Worm (Caenorhabditis elegans) whole organism, L2 larva: Measurements from ENCODE around the gene B0035.21.

ENCODE experiments used
- F13H6.1 ChIP-seq: sonication (generic microtip); optimal IDR thresholded peaks from 2 replicates; lab custom pipeline; 2016; ENCODE audit warnings: missing genetic modification characterization, missing compliant biosample characterization
- egl-27 ChIP-seq: sonication (generic microtip); optimal IDR thresholded peaks from 3 replicates; lab custom pipeline; 2017; ENCODE audit warnings: missing biosample characterization, missing genetic modification reagents, missing genetic modification characterization
- elt-1 ChIP-seq: fragments of 150-350 bp; optimal IDR thresholded peaks from 2 replicates; lab custom pipeline; 2014; ENCODE audit warnings: missing biosample characterization, missing genetic modification characterization
- elt-3 ChIP-seq: sonication (generic microtip); optimal IDR thresholded peaks from 2 replicates; lab custom pipeline; 2017; ENCODE audit warnings: missing biosample characterization, missing genetic modification characterization
- lin-39 ChIP-seq: fragments of 150-350 bp; optimal IDR thresholded peaks from 2 replicates; lab custom pipeline; 2014; ENCODE audit warnings: missing biosample characterization, missing genetic modification reagents, missing genetic modification characterization
- mab-5 ChIP-seq: fragments of 150-350 bp; optimal IDR thresholded peaks from 2 replicates; lab custom pipeline; 2014; ENCODE audit warnings: missing biosample characterization, missing genetic modification characterization
- mbf-1 ChIP-seq: sonication (generic microtip); optimal IDR thresholded peaks from 2 replicates; lab custom pipeline; 2017; ENCODE audit warnings: missing biosample characterization, missing genetic modification characterization
- mdl-1 ChIP-seq, 2 experiments: fragments of 150-350 bp in 1 of 2; sonication (generic microtip) in 1 of 2; optimal IDR thresholded peaks; 2 replicates each; lab custom pipeline; 2017; ENCODE audit warnings: missing biosample characterization in 2 of 2, missing genetic modification characterization in 2 of 2
- nhr-237 ChIP-seq: fragments of 150-350 bp; optimal IDR thresholded peaks from 2 replicates; lab custom pipeline; 2014; ENCODE audit warnings: missing biosample characterization, missing genetic modification characterization
- nhr-77 ChIP-seq: fragments of 150-350 bp; optimal IDR thresholded peaks from 2 replicates; lab custom pipeline; 2014; ENCODE audit warnings: missing biosample characterization, missing genetic modification characterization
- skn-1 ChIP-seq: sonication (generic microtip); optimal IDR thresholded peaks from 2 replicates; lab custom pipeline; 2017; ENCODE audit warnings: missing biosample characterization, missing genetic modification characterization
- unc-39 ChIP-seq: fragments of 150-350 bp; optimal IDR thresholded peaks from 2 replicates; lab custom pipeline; 2014; ENCODE audit warnings: missing biosample characterization, missing genetic modification characterization
- zag-1 ChIP-seq: fragments of 150-350 bp; optimal IDR thresholded peaks from 2 replicates; lab custom pipeline; 2014; ENCODE audit warnings: missing biosample characterization, missing genetic modification characterization
- ztf-4 ChIP-seq: fragments of 150-350 bp; optimal IDR thresholded peaks from 2 replicates; lab custom pipeline; 2014; ENCODE audit warnings: missing biosample characterization, missing genetic modification characterization

- TF ChIP-seq mdl-1 (tag; optimal IDR thresholded peaks at IDR 0.05; lab: Kevin White, UChicago) (no peak), mbf-1 (tag; lab: Kevin White, UChicago) (no peak), zag-1 (no peak), nhr-237 (tag; lab: Kevin White, UChicago) (no peak), skn-1 (tag; lab: Kevin White, UChicago) (no peak), elt-3 (tag; lab: Kevin White, UChicago) (no peak), lin-39 (tag; lab: Kevin White, UChicago) (no peak), mab-5 (tag; lab: Kevin White, UChicago) (no peak), unc-39 (tag; lab: Kevin White, UChicago) (no peak), ztf-4 (tag; lab: Kevin White, UChicago) (no peak), F13H6.1 (tag; lab: Kevin White, UChicago) (no peak), nhr-77 (no peak), egl-27 (no peak), elt-1 (tag; lab: Kevin White, UChicago) (no peak)
Measured at ce11 chrIV:11296787-11297186, 30.3 kb upstream of the B0035.21 start, which contains the start of gene mttu-1.
